Worm (Caenorhabditis elegans) whole organism, late embryonic: ENCODE data around the gene nhr-98.

Source experiments
- F13H6.1 ChIP-seq: sonication (generic microtip); optimal IDR thresholded peaks from 2 replicates; lab custom pipeline; 2016; ENCODE audit warnings: missing genetic modification characterization, missing compliant biosample characterization
- K02D7.2 ChIP-seq: sonication (generic microtip); optimal IDR thresholded peaks from 2 replicates; lab custom pipeline; 2017; ENCODE audit warnings: mild to moderate bottlenecking, missing genetic modification characterization, missing compliant biosample characterization
- K09A11.1 ChIP-seq: sonication (generic microtip); optimal IDR thresholded peaks from 2 replicates; lab custom pipeline; 2017; ENCODE audit warnings: antibody characterized with exemption, mild to moderate bottlenecking, missing genetic modification characterization, missing compliant biosample characterization; ENCODE audit not compliant: insufficient read depth
- T23F11.4 ChIP-seq: fragments of 200-800 bp; sonication (Bioruptor generic); optimal IDR thresholded peaks from 2 replicates; lab custom pipeline; 2018; ENCODE audit warnings: mild to moderate bottlenecking, missing genetic modification characterization, missing compliant biosample characterization
- Y22D7AL.16 ChIP-seq: sonication (generic microtip); optimal IDR thresholded peaks from 2 replicates; lab custom pipeline; 2016; ENCODE audit warnings: missing genetic modification characterization, missing compliant biosample characterization
- ahr-1 ChIP-seq: sonication (generic microtip); optimal IDR thresholded peaks from 2 replicates; lab custom pipeline; 2016; ENCODE audit warnings: missing genetic modification characterization, missing compliant biosample characterization
- ama-1 ChIP-seq: fragments of 150-350 bp; optimal IDR thresholded peaks from 2 replicates; lab custom pipeline; 2014
- ceh-2 ChIP-seq: sonication (generic microtip); optimal IDR thresholded peaks from 2 replicates; lab custom pipeline; 2016; ENCODE audit warnings: missing genotype, missing genetic modification characterization, missing compliant biosample characterization
- ceh-30 ChIP-seq: fragments of 150-350 bp; optimal IDR thresholded peaks from 2 replicates; lab custom pipeline; 2014; ENCODE audit warnings: missing biosample characterization, missing genetic modification characterization
- ceh-34 ChIP-seq: sonication (generic microtip); optimal IDR thresholded peaks from 2 replicates; lab custom pipeline; 2016; ENCODE audit warnings: mild to moderate bottlenecking, missing genetic modification characterization, missing compliant biosample characterization
- ceh-45 ChIP-seq: fragments of 200-800 bp; sonication (Bioruptor generic); IDR thresholded peaks from 2 replicates; pipeline ENCODE4 v1.3.6; 2022; ENCODE audit warnings: missing genetic modification reagents, missing genetic modification characterization, missing compliant biosample characterization
- ceh-6 ChIP-seq: fragments of 200-800 bp; sonication (Bioruptor generic); optimal IDR thresholded peaks from 2 replicates; lab custom pipeline; 2018; ENCODE audit warnings: mild to moderate bottlenecking, missing genetic modification characterization, missing compliant biosample characterization
- ceh-9 ChIP-seq: sonication (generic microtip); optimal IDR thresholded peaks from 2 replicates; lab custom pipeline; 2016; ENCODE audit warnings: mild to moderate bottlenecking, missing genetic modification characterization, inconsistent platforms, missing compliant biosample characterization
- che-1 ChIP-seq: sonication (generic microtip); optimal IDR thresholded peaks from 2 replicates; lab custom pipeline; 2016; ENCODE audit warnings: mild to moderate bottlenecking, missing genetic modification characterization, missing compliant biosample characterization
- dve-1 ChIP-seq: sonication (generic microtip); optimal IDR thresholded peaks from 2 replicates; lab custom pipeline; 2017; ENCODE audit warnings: antibody characterized with exemption, mild to moderate bottlenecking, missing genetic modification characterization, missing compliant biosample characterization
- elt-4 ChIP-seq: sonication (generic microtip); optimal IDR thresholded peaks from 2 replicates; lab custom pipeline; 2016; ENCODE audit warnings: missing genetic modification characterization, missing compliant biosample characterization
- eyg-1 ChIP-seq: sonication (generic microtip); optimal IDR thresholded peaks from 2 replicates; lab custom pipeline; 2016; ENCODE audit warnings: missing genotype, missing genetic modification characterization, missing compliant biosample characterization
- fax-1 ChIP-seq: sonication (generic microtip); optimal IDR thresholded peaks from 2 replicates; lab custom pipeline; 2016; ENCODE audit warnings: missing genotype, missing genetic modification characterization, missing compliant biosample characterization
- gmeb-2 ChIP-seq: sonication (generic microtip); optimal IDR thresholded peaks from 2 replicates; lab custom pipeline; 2016; ENCODE audit warnings: missing genetic modification characterization, inconsistent platforms, missing compliant biosample characterization
- hlh-13 ChIP-seq: fragments of 200-800 bp; sonication (Bioruptor generic); optimal IDR thresholded peaks from 2 replicates; lab custom pipeline; 2018; ENCODE audit warnings: mild to moderate bottlenecking, missing genetic modification characterization, missing compliant biosample characterization
- hlh-30 ChIP-seq: sonication (generic microtip); optimal IDR thresholded peaks from 2 replicates; lab custom pipeline; 2017; ENCODE audit warnings: antibody characterized with exemption, missing genetic modification characterization, missing compliant biosample characterization; ENCODE audit not compliant: insufficient read depth
- mec-3 ChIP-seq: sonication (generic microtip); optimal IDR thresholded peaks from 2 replicates; lab custom pipeline; 2016; ENCODE audit warnings: borderline replicate concordance, missing genetic modification characterization, missing compliant biosample characterization
- nfya-1 ChIP-seq: sonication (generic microtip); optimal IDR thresholded peaks from 2 replicates; lab custom pipeline; 2017; ENCODE audit warnings: missing genetic modification characterization, mild to moderate bottlenecking, missing compliant biosample characterization, antibody characterized with exemption, moderate library complexity
- nhr-11 ChIP-seq: fragments of 150-350 bp; optimal IDR thresholded peaks from 2 replicates; lab custom pipeline; 2014; ENCODE audit warnings: missing biosample characterization, missing genetic modification characterization
- odd-2 ChIP-seq: sonication (generic microtip); optimal IDR thresholded peaks from 2 replicates; lab custom pipeline; 2017; ENCODE audit warnings: antibody characterized with exemption, mild to moderate bottlenecking, missing genetic modification characterization, missing compliant biosample characterization
- pat-9 ChIP-seq: fragments of 200-800 bp; sonication (Bioruptor generic); optimal IDR thresholded peaks from 2 replicates; lab custom pipeline; 2018; ENCODE audit warnings: mild to moderate bottlenecking, missing genetic modification characterization, moderate library complexity, missing compliant biosample characterization
- pax-1 ChIP-seq: fragments of 150-350 bp; optimal IDR thresholded peaks from 2 replicates; lab custom pipeline; 2014; ENCODE audit warnings: missing biosample characterization, missing genetic modification characterization
- pha-4 ChIP-seq: fragments of 150-350 bp; optimal IDR thresholded peaks from 2 replicates; lab custom pipeline; 2018; ENCODE audit warnings: missing biosample characterization, missing genetic modification reagents, missing genetic modification characterization
- pros-1 ChIP-seq: fragments of 150-350 bp; optimal IDR thresholded peaks from 2 replicates; lab custom pipeline; 2014; ENCODE audit warnings: missing biosample characterization, missing genetic modification reagents, missing genetic modification characterization
- ref-2 ChIP-seq: sonication (generic microtip); optimal IDR thresholded peaks from 2 replicates; lab custom pipeline; 2016; ENCODE audit warnings: missing genetic modification characterization, missing compliant biosample characterization
- sox-2 ChIP-seq: fragments of 200-800 bp; sonication (Bioruptor generic); IDR thresholded peaks from 2 replicates; pipeline ENCODE4 v1.3.6; 2022; ENCODE audit warnings: missing genetic modification reagents, missing genetic modification characterization, missing compliant biosample characterization
- sox-4 ChIP-seq: sonication (generic microtip); optimal IDR thresholded peaks from 2 replicates; lab custom pipeline; 2017; ENCODE audit warnings: mild to moderate bottlenecking, missing genetic modification characterization, inconsistent platforms, missing compliant biosample characterization
- syd-9 ChIP-seq: sonication (generic microtip); optimal IDR thresholded peaks from 2 replicates; lab custom pipeline; 2016; ENCODE audit warnings: mild to moderate bottlenecking, missing genetic modification characterization, moderate library complexity, missing compliant biosample characterization
- tbx-2 ChIP-seq: sonication (generic microtip); optimal IDR thresholded peaks from 2 replicates; lab custom pipeline; 2016; ENCODE audit warnings: missing genetic modification characterization, missing compliant biosample characterization
- tbx-7 ChIP-seq: sonication (generic microtip); optimal IDR thresholded peaks from 2 replicates; lab custom pipeline; 2016; ENCODE audit warnings: missing genotype, missing genetic modification characterization, missing compliant biosample characterization
- ttx-3 ChIP-seq: sonication (generic microtip); optimal IDR thresholded peaks from 2 replicates; lab custom pipeline; 2016; ENCODE audit warnings: missing genetic modification reagents, missing genetic modification characterization, missing compliant biosample characterization
- unc-3 ChIP-seq, 2 experiments: fragments of 200-800 bp in 1 of 2; sonication (Bioruptor generic) in 1 of 2; sonication (generic microtip) in 1 of 2; conservative IDR thresholded peaks in 1 of 2; optimal IDR thresholded peaks in 1 of 2; 2 replicates each; pipeline versions ENCODE4 v1.3.6 to Lab custom; 2016 to 2022; ENCODE audit warnings: missing compliant biosample characterization in 2 of 2, missing genetic modification characterization in 2 of 2, missing genetic modification reagents in 1 of 2
- unc-55 ChIP-seq: sonication (generic microtip); optimal IDR thresholded peaks from 2 replicates; lab custom pipeline; 2017; ENCODE audit warnings: missing biosample characterization, missing genetic modification reagents, missing genetic modification characterization
- zip-5 ChIP-seq: sonication (generic microtip); optimal IDR thresholded peaks from 2 replicates; lab custom pipeline; 2016; ENCODE audit warnings: missing genetic modification characterization, missing compliant biosample characterization
- ztf-16 ChIP-seq: sonication (generic microtip); optimal IDR thresholded peaks from 2 replicates; lab custom pipeline; 2017; ENCODE audit warnings: missing genetic modification characterization, missing compliant biosample characterization

nhr-98 gene

ce11 chrV:472589-472988, 18.9 kb downstream of the nhr-98 start, which contains the start of gene srt-31:
Gene srt-31 (plus strand): TSS chrV:472889.
- no peak for TF ChIP-seq gmeb-2 (tag; lab: Kevin White, UChicago)
- TF ChIP-seq syd-9 (tag; lab: Kevin White, UChicago), result no peak
- TF ChIP-seq eyg-1 (tag; lab: Kevin White, UChicago), result no peak
- TF ChIP-seq ceh-2 (tag; lab: Kevin White, UChicago), result no peak
- no peak for TF ChIP-seq nfya-1 (tag; lab: Kevin White, UChicago)
- TF ChIP-seq fax-1 (tag; lab: Kevin White, UChicago), result no peak
- TF ChIP-seq elt-4 (tag; lab: Kevin White, UChicago), result no peak
- no peak for TF ChIP-seq ama-1 (lab: Kevin White, UChicago)
- TF ChIP-seq ceh-45 (GFP tag; lab: Robert Waterston, UW), result no peak
- TF ChIP-seq ref-2, result no peak
- TF ChIP-seq, all 69 proteins: peak for 0

ce11 chrV:474516-474915, 20.8 kb downstream of the nhr-98 start, which contains the start of gene nhr-99:
Gene nhr-99 (plus strand): TSS chrV:474778.
- no peak for TF ChIP-seq ztf-16 (tag; lab: Kevin White, UChicago)
- no peak for TF ChIP-seq K02D7.2 (tag; lab: Kevin White, UChicago)
- no peak for TF ChIP-seq odd-2 (tag; lab: Kevin White, UChicago)
- TF ChIP-seq gmeb-2 (tag; lab: Kevin White, UChicago), result no peak
- no peak for TF ChIP-seq hlh-30 (tag; lab: Kevin White, UChicago)
- TF ChIP-seq ceh-30 (tag; lab: Kevin White, UChicago), result no peak
- TF ChIP-seq ceh-6, result no peak
- no peak for TF ChIP-seq che-1
- no peak for TF ChIP-seq nhr-11 (tag; lab: Kevin White, UChicago)
- no peak for TF ChIP-seq dve-1
- TF ChIP-seq pha-4 (tag; lab: Kevin White, UChicago), result no peak
- TF ChIP-seq sox-4 (tag; lab: Kevin White, UChicago), result no peak
- no peak for TF ChIP-seq syd-9 (tag; lab: Kevin White, UChicago)
- TF ChIP-seq ceh-34 (tag; lab: Kevin White, UChicago), result no peak
- TF ChIP-seq F13H6.1 (tag; lab: Kevin White, UChicago), result no peak

ce11 chrV:477664-478212, 24.1 kb downstream of the nhr-98 start, which contains the start of gene nhr-55:
Gene nhr-55 (plus strand): TSS chrV:478162.
- TF ChIP-seq pax-1, result no peak
- TF ChIP-seq dve-1, result no peak
- TF ChIP-seq zip-5 (tag; lab: Kevin White, UChicago), result no peak
- TF ChIP-seq unc-3 (GFP tag; conservative IDR thresholded peaks at IDR 0.05; lab: Robert Waterston, UW), result no peak
- no peak for TF ChIP-seq unc-3 (tag; optimal IDR thresholded peaks at IDR 0.05; lab: Kevin White, UChicago)
- TF ChIP-seq ceh-2 (tag; lab: Kevin White, UChicago), result no peak
- no peak for TF ChIP-seq K09A11.1 (tag; lab: Kevin White, UChicago)
- no peak for TF ChIP-seq ahr-1 (tag; lab: Kevin White, UChicago)
- no peak for TF ChIP-seq ceh-6
- no peak for TF ChIP-seq pros-1 (tag; lab: Kevin White, UChicago)
- TF ChIP-seq, all 69 proteins: peak for 0

ce11 chrV:479046-479445, 25.4 kb downstream of the nhr-98 start:
- TF ChIP-seq tbx-2 (no peak), ceh-9 (tag; lab: Kevin White, UChicago) (no peak), tbx-7 (tag; lab: Kevin White, UChicago) (no peak), pat-9 (tag; lab: Kevin White, UChicago) (no peak), F13H6.1 (tag; lab: Kevin White, UChicago) (no peak), ttx-3 (tag; lab: Kevin White, UChicago) (no peak), nfya-1 (tag; lab: Kevin White, UChicago) (no peak), mec-3 (no peak), hlh-13 (GFP tag; lab: Kevin White, UChicago) (no peak), Y22D7AL.16 (tag; lab: Kevin White, UChicago) (no peak), T23F11.4 (GFP tag; lab: Kevin White, UChicago) (no peak), unc-55 (GFP tag; lab: Kevin White, UChicago) (no peak), ama-1 (lab: Kevin White, UChicago) (no peak), che-1 (no peak), sox-2 (GFP tag; lab: Robert Waterston, UW) (no peak)
